Fruit fly (Drosophila melanogaster) whole organism, pupa: ENCODE measurements around the gene CG7264.

Experiments used
- CG10348 ChIP-seq: fragments of 200-800 bp; sonication (Bioruptor generic); IDR thresholded peaks from 2 replicates; pipeline ENCODE4 v1.3.6; 2022; ENCODE audit warnings: missing biosample characterization, missing genetic modification characterization
- CG13204 ChIP-seq: fragments of 200-800 bp; sonication (Bioruptor generic); optimal IDR thresholded peaks from 2 replicates; lab custom pipeline; 2018; ENCODE audit warnings: missing biosample characterization, mild to moderate bottlenecking, missing genetic modification characterization, moderate library complexity
- CG14655 ChIP-seq: fragments of 200-800 bp; sonication (Bioruptor generic); optimal IDR thresholded peaks from 3 replicates; lab custom pipeline; 2017; ENCODE audit warnings: mild to moderate bottlenecking, missing biosample characterization, missing genetic modification reagents, missing genetic modification characterization
- CG15710 ChIP-seq: fragments of 200-800 bp; sonication (Bioruptor generic); optimal IDR thresholded peaks from 2 replicates; lab custom pipeline; 2018; ENCODE audit warnings: missing biosample characterization, mild to moderate bottlenecking, missing genetic modification characterization, moderate library complexity
- CG17806 ChIP-seq: fragments of 200-800 bp; sonication (Bioruptor generic); optimal IDR thresholded peaks from 2 replicates; lab custom pipeline; 2018; ENCODE audit warnings: missing biosample characterization, mild to moderate bottlenecking, missing genetic modification characterization, moderate library complexity
- CG32121 ChIP-seq: fragments of 200-800 bp; sonication (Bioruptor generic); IDR thresholded peaks from 2 replicates; pipeline ENCODE4 v1.3.6; 2022; ENCODE audit warnings: missing biosample characterization, missing genetic modification characterization
- CG34367 ChIP-seq: fragments of 200-800 bp; sonication (Bioruptor generic); optimal IDR thresholded peaks from 2 replicates; lab custom pipeline; 2018; ENCODE audit warnings: missing biosample characterization, mild to moderate bottlenecking, missing genetic modification characterization
- CG8301 ChIP-seq: fragments of 200-800 bp; sonication (Bioruptor generic); optimal IDR thresholded peaks from 2 replicates; lab custom pipeline; 2018; ENCODE audit warnings: missing biosample characterization, mild to moderate bottlenecking, missing genetic modification characterization
- CG9948 ChIP-seq: fragments of 200-800 bp; sonication (Bioruptor generic); optimal IDR thresholded peaks from 2 replicates; lab custom pipeline; 2018; ENCODE audit warnings: missing biosample characterization, mild to moderate bottlenecking, missing genetic modification characterization, moderate library complexity
- D1 ChIP-seq: fragments of 200-800 bp; sonication (Bioruptor generic); optimal IDR thresholded peaks from 2 replicates; lab custom pipeline; 2018; ENCODE audit warnings: missing biosample characterization, mild to moderate bottlenecking, missing genetic modification characterization, moderate library complexity
- EcR ChIP-seq: fragments of 200-800 bp; sonication (Bioruptor generic); optimal IDR thresholded peaks from 3 replicates; lab custom pipeline; 2019; ENCODE audit warnings: missing biosample characterization, missing genetic modification characterization, mild to moderate bottlenecking, moderate library complexity, missing genetic modification reagents
- Ets98B ChIP-seq: fragments of 200-800 bp; sonication (Bioruptor generic); IDR thresholded peaks from 2 replicates; pipeline ENCODE4 v1.3.6; 2022; ENCODE audit warnings: missing biosample characterization, missing genetic modification characterization
- Pif1B ChIP-seq: fragments of 200-800 bp; sonication (Bioruptor generic); optimal IDR thresholded peaks from 3 replicates; lab custom pipeline; 2016; ENCODE audit warnings: missing biosample characterization, missing genetic modification characterization
- Snoo ChIP-seq: fragments of 200-800 bp; sonication (Bioruptor generic); optimal IDR thresholded peaks from 3 replicates; lab custom pipeline; 2017; ENCODE audit warnings: missing biosample characterization, mild to moderate bottlenecking, missing genetic modification characterization, inconsistent platforms
- fd96Ca ChIP-seq: fragments of 200-800 bp; sonication (Bioruptor generic); IDR thresholded peaks from 3 replicates; pipeline ENCODE4 v1.3.6; 2022; ENCODE audit warnings: missing biosample characterization, missing genetic modification characterization
- gl ChIP-seq: fragments of 200-800 bp; sonication (Bioruptor generic); optimal IDR thresholded peaks from 2 replicates; lab custom pipeline; 2018; ENCODE audit warnings: missing biosample characterization, mild to moderate bottlenecking, missing genetic modification characterization
- rn ChIP-seq: fragments of 200-800 bp; sonication (Bioruptor generic); IDR thresholded peaks from 2 replicates; pipeline ENCODE4 v1.3.6; 2022; ENCODE audit warnings: missing biosample characterization, missing genetic modification characterization

The CG7264 gene

dm6 chr3L:11876036-11876435, 47.2 kb downstream of the CG7264 start:
- TF ChIP-seq CG8301 (tag; lab: Kevin White, UChicago), result no peak
- no peak for TF ChIP-seq gl
- no peak for TF ChIP-seq CG9948 (tag; lab: Kevin White, UChicago)
- TF ChIP-seq EcR (GFP tag; lab: Kevin White, UChicago), result no peak
- TF ChIP-seq Snoo, result no peak
- no peak for TF ChIP-seq CG15710 (tag; lab: Kevin White, UChicago)
- no peak for TF ChIP-seq CG32121 (GFP tag; lab: Robert Waterston, UW)
- no peak for TF ChIP-seq CG17806 (tag; lab: Kevin White, UChicago)
- TF ChIP-seq CG10348 (GFP tag; lab: Robert Waterston, UW), result no peak
- TF ChIP-seq rn (GFP tag; lab: Robert Waterston, UW), result no peak

DNA sequence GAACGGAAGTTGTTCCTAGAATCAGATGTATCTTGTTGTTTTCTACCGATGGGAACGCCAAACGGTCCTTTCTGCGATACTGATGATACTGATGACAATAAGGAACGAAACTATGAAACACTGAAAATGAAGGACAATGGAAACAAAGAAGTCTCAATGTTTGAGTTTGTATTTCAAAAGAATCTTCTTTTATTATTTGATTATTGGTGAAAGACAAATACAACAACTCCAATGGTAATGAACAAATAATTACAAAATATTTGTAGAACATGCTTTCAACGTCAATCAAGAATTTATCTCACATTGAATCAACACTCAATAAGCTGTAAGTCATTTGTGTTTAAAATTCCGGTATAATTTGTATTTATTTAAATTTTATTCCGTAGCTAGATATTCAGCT, 50.0 kb downstream of the CG7264 start, which contains the start of gene Sprn:
Gene Sprn (plus strand): TSS at position 301 of the 400 bp plus-strand sequence.
- no peak for TF ChIP-seq CG17806 (tag; lab: Kevin White, UChicago)
- no peak for TF ChIP-seq CG8301 (tag; lab: Kevin White, UChicago)
- TF ChIP-seq rn (GFP tag; lab: Robert Waterston, UW), result no peak
- no peak for TF ChIP-seq CG13204 (GFP tag; lab: Kevin White, UChicago)
- TF ChIP-seq EcR (GFP tag; lab: Kevin White, UChicago), result no peak
- no peak for TF ChIP-seq CG9948 (tag; lab: Kevin White, UChicago)
- TF ChIP-seq Pif1B, result no peak
- TF ChIP-seq Ets98B (GFP tag; lab: Robert Waterston, UW), result no peak
- TF ChIP-seq CG34367 (tag; lab: Kevin White, UChicago), result no peak
- TF ChIP-seq D1 (tag; lab: Kevin White, UChicago), result no peak
- TF ChIP-seq CG32121 (GFP tag; lab: Robert Waterston, UW), result no peak
- no peak for TF ChIP-seq CG14655 (GFP tag; lab: Kevin White, UChicago)
- TF ChIP-seq CG10348 (GFP tag; lab: Robert Waterston, UW), result no peak
- TF ChIP-seq fd96Ca (GFP tag; lab: Robert Waterston, UW), result no peak
- no peak for TF ChIP-seq CG15710 (tag; lab: Kevin White, UChicago)
- TF ChIP-seq, all 21 proteins: peak for 0
